Worm (Caenorhabditis elegans): ENCODE measurements around the gene plx-1.

DNA sequence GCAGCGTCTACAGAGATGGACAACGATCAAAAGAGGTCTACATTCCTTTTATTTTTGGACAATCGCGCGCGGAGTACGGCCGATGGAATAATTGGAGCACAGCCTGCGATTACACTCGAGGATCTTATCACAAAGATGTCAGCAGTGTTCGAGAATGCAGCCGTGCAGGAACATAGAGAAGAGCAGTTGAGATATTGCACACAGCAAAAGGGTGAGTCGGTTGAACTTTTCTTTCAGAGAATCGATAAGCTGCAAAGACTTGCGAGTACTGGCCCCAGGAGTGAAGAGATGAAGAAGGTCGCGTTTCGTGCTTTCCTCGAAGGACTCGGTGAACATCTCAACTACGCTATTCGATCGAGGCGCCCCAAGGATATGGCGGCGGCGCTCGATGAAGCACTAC is 44.5 kb upstream of the plx-1 start:
- TF ChIP-seq elt-3 (tag; optimal IDR thresholded peaks at IDR 0.05) = no peak
- TF ChIP-seq sptf-1 (tag; optimal IDR thresholded peaks at IDR 0.05) = no peak
- TF ChIP-seq nhr-28 (tag; optimal IDR thresholded peaks at IDR 0.05) = no peak
- TF ChIP-seq ceh-83 (GFP tag; optimal IDR thresholded peaks at IDR 0.05) = no peak
- no peak for TF ChIP-seq ceh-39 (tag; optimal IDR thresholded peaks at IDR 0.05)
- TF ChIP-seq elt-1 (tag; optimal IDR thresholded peaks at IDR 0.05; ENCODE audit: borderline replicate concordance, insufficient read depth) = no peak
- no peak for TF ChIP-seq unc-62 (GFP tag; optimal IDR thresholded peaks at IDR 0.05)

Measured in whole organism, mixed stage, embryonic.